Worm (Caenorhabditis elegans): ENCODE data around the gene kbp-3.
A peak's percentile ranks its signal among the peaks of the same experiment; 100 is the strongest.

Gene kbp-3

DNA sequence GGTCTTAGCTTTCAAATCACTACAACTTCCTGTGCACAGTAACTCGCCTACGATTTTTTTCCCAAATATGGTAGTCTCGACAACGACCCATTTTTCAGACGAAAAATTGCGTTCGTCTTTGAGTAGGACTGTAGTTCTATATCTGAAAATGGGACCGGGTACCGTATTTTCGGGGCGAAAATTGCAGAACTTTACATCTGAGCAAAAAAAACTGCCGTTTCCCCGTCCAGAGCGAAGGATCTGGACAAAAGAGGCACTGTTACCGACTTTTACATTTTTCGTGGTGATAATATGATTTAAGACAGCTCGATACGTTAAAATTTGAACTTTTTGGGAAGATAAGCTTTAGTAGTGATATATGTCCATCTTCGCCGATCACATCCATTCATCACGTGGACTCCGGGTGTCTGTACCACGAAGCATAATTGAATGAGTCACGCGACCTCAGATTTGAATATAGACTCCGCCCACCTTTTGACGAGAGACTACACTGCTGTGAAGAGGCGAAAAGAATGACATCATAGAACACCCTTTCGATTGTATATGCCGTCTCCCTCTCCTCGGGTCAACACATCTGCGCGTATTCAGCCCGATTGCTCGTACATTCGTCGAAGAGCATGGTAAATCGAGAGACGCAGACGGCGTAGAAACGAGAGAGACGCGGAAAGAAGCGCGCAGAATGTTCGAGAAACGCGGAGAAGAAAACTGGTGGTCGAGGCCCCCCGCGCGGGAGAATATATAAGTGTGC, 15.0 kb upstream of the kbp-3 start:
- TF ChIP-seq ets-4 (tag; optimal IDR thresholded peaks at IDR 0.05) (peak; percentile 85), hlh-15 (tag; optimal IDR thresholded peaks at IDR 0.05) (no peak), npax-4 (tag; optimal IDR thresholded peaks at IDR 0.05) (no peak), nfya-1 (tag; optimal IDR thresholded peaks at IDR 0.05) (peak; percentile 90), lim-6 (tag; optimal IDR thresholded peaks at IDR 0.05) (no peak), ceh-22 (tag; optimal IDR thresholded peaks at IDR 0.05) (peak; percentile 77), hlh-13 (GFP tag; optimal IDR thresholded peaks at IDR 0.05) (no peak), nhr-232 (tag; optimal IDR thresholded peaks at IDR 0.05) (peak; percentile 14), ceh-6 (GFP tag; optimal IDR thresholded peaks at IDR 0.05) (no peak), fkh-6 (tag; optimal IDR thresholded peaks at IDR 0.05) (no peak), Y22D7AL.16 (tag; optimal IDR thresholded peaks at IDR 0.05) (peak; percentile 21), pha-4 (tag; optimal IDR thresholded peaks at IDR 0.05) (no peak), unc-55 (GFP tag; optimal IDR thresholded peaks at IDR 0.05) (peak; percentile 95), hlh-30 (tag; optimal IDR thresholded peaks at IDR 0.05; ENCODE audit: insufficient read depth) (peak; percentile 97), unc-3 (GFP tag; conservative IDR thresholded peaks at IDR 0.05) (no peak), unc-3 (tag; optimal IDR thresholded peaks at IDR 0.05) (no peak), F13H6.1 (tag; optimal IDR thresholded peaks at IDR 0.05) (peak; percentile 74), mec-3 (tag; optimal IDR thresholded peaks at IDR 0.05; ENCODE audit: borderline replicate concordance) (no peak), ceh-30 (tag; optimal IDR thresholded peaks at IDR 0.05) (no peak), T23F11.4 (GFP tag; optimal IDR thresholded peaks at IDR 0.05) (peak; percentile 35), sox-2 (GFP tag; IDR thresholded peaks at IDR 0.05) (peak; percentile 85), madf-2 (tag; optimal IDR thresholded peaks at IDR 0.05) (no peak), pax-1 (tag; optimal IDR thresholded peaks at IDR 0.05) (peak; percentile 18), dve-1 (tag; optimal IDR thresholded peaks at IDR 0.05) (peak; percentile 19), rnt-1 (tag; optimal IDR thresholded peaks at IDR 0.05) (peak; percentile 91), K02D7.2 (tag; optimal IDR thresholded peaks at IDR 0.05) (no peak), gmeb-2 (tag; optimal IDR thresholded peaks at IDR 0.05) (no peak), ama-1 (optimal IDR thresholded peaks at IDR 0.05) (peak; percentile 21), C08G9.2 (tag; optimal IDR thresholded peaks at IDR 0.05) (peak; percentile 45), nhr-11 (tag; optimal IDR thresholded peaks at IDR 0.05) (no peak), ceh-19 (GFP tag; optimal IDR thresholded peaks at IDR 0.05) (peak; percentile 38), ceh-24 (tag; optimal IDR thresholded peaks at IDR 0.05) (no peak), eyg-1 (tag; optimal IDR thresholded peaks at IDR 0.05) (peak; percentile 12), ceh-31 (tag; optimal IDR thresholded peaks at IDR 0.05) (peak; percentile 96), che-1 (tag; optimal IDR thresholded peaks at IDR 0.05) (no peak), elt-4 (tag; optimal IDR thresholded peaks at IDR 0.05) (no peak), unc-86 (tag; optimal IDR thresholded peaks at IDR 0.05) (no peak), pha-2 (tag; optimal IDR thresholded peaks at IDR 0.05) (peak; percentile 36), sdc-2 (tag; optimal IDR thresholded peaks at IDR 0.05) (peak; percentile 74), tbx-2 (tag; optimal IDR thresholded peaks at IDR 0.05) (peak; percentile 86), hlh-6 (tag; optimal IDR thresholded peaks at IDR 0.05) (no peak), dmd-4 (tag; optimal IDR thresholded peaks at IDR 0.05; ENCODE audit: borderline replicate concordance) (peak; percentile 48), elt-2 (tag; optimal IDR thresholded peaks at IDR 0.05) (no peak), pqm-1 (tag; optimal IDR thresholded peaks at IDR 0.05) (no peak), ceh-18 (tag; optimal IDR thresholded peaks at IDR 0.05) (peak; percentile 43), ceh-2 (tag; optimal IDR thresholded peaks at IDR 0.05) (peak; percentile 76), unc-42 (tag; optimal IDR thresholded peaks at IDR 0.05) (peak; percentile 53), ceh-34 (tag; optimal IDR thresholded peaks at IDR 0.05) (peak; percentile 95), hlh-8 (tag; optimal IDR thresholded peaks at IDR 0.05) (peak; percentile 54), ceh-14 (tag; optimal IDR thresholded peaks at IDR 0.05) (peak; percentile 74), syd-9 (tag; optimal IDR thresholded peaks at IDR 0.05) (no peak), fkh-10 (GFP tag; optimal IDR thresholded peaks at IDR 0.05) (no peak), ttx-3 (tag; optimal IDR thresholded peaks at IDR 0.05) (no peak)
